Worm (Caenorhabditis elegans) whole organism, L4 larva: ENCODE data around the gene C48B4.6.

Experiments used
- F10B5.3 ChIP-seq: sonication (generic microtip); optimal IDR thresholded peaks from 2 replicates; lab custom pipeline; 2016; ENCODE audit warnings: mild to moderate bottlenecking, missing genetic modification characterization, missing compliant biosample characterization
- F26F4.8 ChIP-seq: fragments of 200-800 bp; sonication (Bioruptor generic); conservative IDR thresholded peaks from 2 replicates; pipeline ENCODE4 v1.3.6; 2022; ENCODE audit warnings: missing genetic modification characterization, missing compliant biosample characterization
- F49E8.2 ChIP-seq: sonication (generic microtip); optimal IDR thresholded peaks from 2 replicates; lab custom pipeline; 2016; ENCODE audit warnings: missing compliant biosample characterization, mild to moderate bottlenecking, missing genetic modification characterization, borderline replicate concordance
- R02D3.7 ChIP-seq: fragments of 150-350 bp; sonication (generic microtip); optimal IDR thresholded peaks from 3 replicates; lab custom pipeline; 2014; ENCODE audit warnings: missing biosample characterization, missing genetic modification characterization
- Y48G9A.11 ChIP-seq: fragments of 200-800 bp; sonication (Bioruptor generic); IDR thresholded peaks from 2 replicates; pipeline ENCODE4 v1.3.6; 2022; ENCODE audit warnings: missing genetic modification reagents, missing genetic modification characterization, missing compliant biosample characterization
- arid-1 ChIP-seq: fragments of 200-800 bp; sonication (Bioruptor generic); conservative IDR thresholded peaks from 2 replicates; pipeline ENCODE4 v1.3.6; 2022; ENCODE audit warnings: missing genetic modification reagents, missing genetic modification characterization, missing compliant biosample characterization
- attf-4 ChIP-seq: sonication (generic microtip); optimal IDR thresholded peaks from 3 replicates; lab custom pipeline; 2017; ENCODE audit warnings: missing biosample characterization, missing genetic modification characterization
- ceh-28 ChIP-seq: fragments of 150-350 bp; optimal IDR thresholded peaks from 2 replicates; lab custom pipeline; 2014; ENCODE audit warnings: missing biosample characterization, missing genetic modification reagents, missing genetic modification characterization
- ceh-44 ChIP-seq: fragments of 200-800 bp; sonication (Bioruptor generic); IDR thresholded peaks from 2 replicates; pipeline ENCODE4 v1.3.6; 2022; ENCODE audit warnings: missing genetic modification reagents, missing genetic modification characterization, missing compliant biosample characterization
- ceh-62 ChIP-seq: sonication (generic microtip); optimal IDR thresholded peaks from 2 replicates; lab custom pipeline; 2017; ENCODE audit warnings: missing biosample characterization, missing genetic modification characterization
- cey-2 ChIP-seq: sonication (generic microtip); optimal IDR thresholded peaks from 3 replicates; lab custom pipeline; 2017; ENCODE audit warnings: missing genetic modification characterization, mild to moderate bottlenecking, missing compliant biosample characterization, antibody characterized with exemption, borderline replicate concordance; ENCODE audit not compliant: insufficient read depth
- ctbp-1 ChIP-seq: fragments of 200-800 bp; sonication (Bioruptor generic); IDR thresholded peaks from 2 replicates; pipeline ENCODE4 v1.3.6; 2022; ENCODE audit warnings: missing genetic modification reagents, missing genetic modification characterization, missing compliant biosample characterization
- dmd-8 ChIP-seq: fragments of 200-800 bp; sonication (Bioruptor generic); IDR thresholded peaks from 2 replicates; pipeline ENCODE4 v1.3.6; 2022; ENCODE audit warnings: missing genetic modification characterization, missing compliant biosample characterization
- dmd-9 ChIP-seq: fragments of 200-800 bp; sonication (Bioruptor generic); IDR thresholded peaks from 2 replicates; pipeline ENCODE4 v1.3.6; 2022; ENCODE audit warnings: missing genetic modification reagents, missing genetic modification characterization, missing compliant biosample characterization
- dve-1 ChIP-seq: sonication (generic microtip); optimal IDR thresholded peaks from 2 replicates; lab custom pipeline; 2017; ENCODE audit warnings: antibody characterized with exemption, mild to moderate bottlenecking, missing genetic modification characterization, missing compliant biosample characterization; ENCODE audit not compliant: insufficient read depth
- egl-27 ChIP-seq: sonication (generic microtip); optimal IDR thresholded peaks from 3 replicates; lab custom pipeline; 2017; ENCODE audit warnings: missing biosample characterization, missing genetic modification reagents, missing genetic modification characterization
- egl-43 ChIP-seq: fragments of 200-800 bp; sonication (Bioruptor generic); IDR thresholded peaks from 2 replicates; pipeline ENCODE4 v1.3.6; 2022; ENCODE audit warnings: missing genetic modification reagents, missing genetic modification characterization, missing compliant biosample characterization
- fkh-10 ChIP-seq: fragments of 150-350 bp; optimal IDR thresholded peaks from 2 replicates; lab custom pipeline; 2014; ENCODE audit warnings: missing biosample characterization, missing genetic modification reagents, missing genetic modification characterization
- hif-1 ChIP-seq, 2 experiments: sonication (generic microtip); optimal IDR thresholded peaks; 2 replicates each; lab custom pipeline; 2016 to 2017; ENCODE audit warnings: missing compliant biosample characterization in 2 of 2, missing genetic modification characterization in 2 of 2, missing genetic modification reagents in 2 of 2, missing genotype in 2 of 2, mild to moderate bottlenecking in 1 of 2
- hmg-1.1 ChIP-seq: fragments of 200-800 bp; sonication (Bioruptor generic); IDR thresholded peaks from 2 replicates; pipeline ENCODE4 v1.3.6; 2022; ENCODE audit warnings: missing genetic modification reagents, missing genetic modification characterization, missing compliant biosample characterization
- lin-1 ChIP-seq: fragments of 200-800 bp; sonication (Bioruptor generic); IDR thresholded peaks from 2 replicates; pipeline ENCODE4 v1.3.6; 2022; ENCODE audit warnings: missing genetic modification reagents, missing genetic modification characterization, missing compliant biosample characterization
- lin-15B ChIP-seq: fragments of 150-350 bp; sonication (generic microtip); optimal IDR thresholded peaks from 3 replicates; lab custom pipeline; 2014; ENCODE audit warnings: missing biosample characterization, missing genetic modification characterization
- lin-29 ChIP-seq: fragments of 200-800 bp; sonication (Bioruptor generic); IDR thresholded peaks from 2 replicates; pipeline ENCODE4 v1.3.6; 2022; ENCODE audit warnings: missing genetic modification reagents, missing genetic modification characterization, missing compliant biosample characterization
- lin-39 ChIP-seq: fragments of 150-350 bp; optimal IDR thresholded peaks from 2 replicates; lab custom pipeline; 2014; ENCODE audit warnings: missing biosample characterization, missing genetic modification reagents, missing genetic modification characterization
- lsy-2 ChIP-seq, 2 experiments: fragments of 150-350 bp in 1 of 2; sonication (generic microtip) in 1 of 2; optimal IDR thresholded peaks; 2 replicates each; lab custom pipeline; 2014 to 2017; ENCODE audit warnings: missing biosample characterization in 2 of 2, missing genetic modification characterization in 2 of 2
- madf-9 ChIP-seq: fragments of 200-800 bp; sonication (Bioruptor generic); conservative IDR thresholded peaks from 2 replicates; pipeline ENCODE4 v1.3.6; 2022; ENCODE audit warnings: missing genetic modification reagents, missing genetic modification characterization, missing compliant biosample characterization
- mdt-29 ChIP-seq: fragments of 200-800 bp; sonication (Bioruptor generic); IDR thresholded peaks from 2 replicates; pipeline ENCODE4 v1.3.6; 2022; ENCODE audit warnings: missing genetic modification reagents, missing genetic modification characterization, missing compliant biosample characterization
- mes-2 ChIP-seq: sonication (generic microtip); optimal IDR thresholded peaks from 2 replicates; lab custom pipeline; 2016; ENCODE audit warnings: missing genotype, mild to moderate bottlenecking, missing genetic modification characterization, missing compliant biosample characterization; ENCODE audit not compliant: poor library complexity, severe bottlenecking
- nhr-10 ChIP-seq: fragments of 150-350 bp; optimal IDR thresholded peaks from 2 replicates; lab custom pipeline; 2014; ENCODE audit warnings: missing biosample characterization, missing genetic modification characterization
- nhr-102 ChIP-seq: sonication (generic microtip); optimal IDR thresholded peaks from 2 replicates; lab custom pipeline; 2016; ENCODE audit warnings: mild to moderate bottlenecking, missing genetic modification characterization, moderate library complexity, missing compliant biosample characterization
- nhr-111 ChIP-seq: fragments of 200-800 bp; sonication (Bioruptor generic); optimal IDR thresholded peaks from 2 replicates; lab custom pipeline; 2018; ENCODE audit warnings: mild to moderate bottlenecking, missing genetic modification characterization, missing compliant biosample characterization
- nhr-237 ChIP-seq: sonication (generic microtip); optimal IDR thresholded peaks from 2 replicates; lab custom pipeline; 2017; ENCODE audit warnings: missing biosample characterization, missing genetic modification characterization
- nhr-28 ChIP-seq: fragments of 150-350 bp; optimal IDR thresholded peaks from 2 replicates; lab custom pipeline; 2014; ENCODE audit warnings: missing biosample characterization, missing genetic modification characterization
- nhr-42 ChIP-seq: fragments of 200-800 bp; sonication (Bioruptor generic); IDR thresholded peaks from 2 replicates; pipeline ENCODE4 v1.3.6; 2022; ENCODE audit warnings: missing genetic modification characterization, missing compliant biosample characterization
- nhr-48 ChIP-seq: sonication (generic microtip); optimal IDR thresholded peaks from 2 replicates; lab custom pipeline; 2016; ENCODE audit warnings: mild to moderate bottlenecking, missing genetic modification characterization, missing compliant biosample characterization
- nhr-76 ChIP-seq: fragments of 150-350 bp; optimal IDR thresholded peaks from 2 replicates; lab custom pipeline; 2014; ENCODE audit warnings: missing biosample characterization, missing genetic modification characterization
- nhr-77 ChIP-seq: fragments of 150-350 bp; optimal IDR thresholded peaks from 2 replicates; lab custom pipeline; 2014; ENCODE audit warnings: missing biosample characterization, missing genetic modification characterization
- pha-4 ChIP-seq, 2 experiments: fragments of 150-350 bp in 1 of 2; fragments of 200-800 bp in 1 of 2; sonication (Bioruptor generic) in 1 of 2; IDR thresholded peaks in 1 of 2; optimal IDR thresholded peaks in 1 of 2; 2 replicates each; pipeline versions ENCODE4 v1.3.6 to Lab custom; 2014 to 2022; ENCODE audit warnings: missing genetic modification characterization in 2 of 2, missing genetic modification reagents in 2 of 2, missing biosample characterization in 1 of 2, missing compliant biosample characterization in 1 of 2
- pqm-1 ChIP-seq: sonication (generic microtip); optimal IDR thresholded peaks from 2 replicates; lab custom pipeline; 2017; ENCODE audit warnings: missing biosample characterization, missing genetic modification characterization
- saeg-2 ChIP-seq: fragments of 200-800 bp; sonication (Bioruptor generic); IDR thresholded peaks from 2 replicates; pipeline ENCODE4 v1.3.6; 2022; ENCODE audit warnings: missing genetic modification reagents, missing genetic modification characterization, missing compliant biosample characterization
- sdz-12 ChIP-seq: fragments of 200-800 bp; sonication (Bioruptor generic); optimal IDR thresholded peaks from 2 replicates; lab custom pipeline; 2018; ENCODE audit warnings: mild to moderate bottlenecking, missing genetic modification characterization, missing compliant biosample characterization
- tra-1 ChIP-seq: fragments of 200-800 bp; sonication (Bioruptor generic); IDR thresholded peaks from 2 replicates; pipeline ENCODE4 v1.3.6; 2022; ENCODE audit warnings: missing genetic modification reagents, missing genetic modification characterization, missing compliant biosample characterization
- unc-130 ChIP-seq: sonication (generic microtip); optimal IDR thresholded peaks from 2 replicates; lab custom pipeline; 2016; ENCODE audit warnings: missing genetic modification reagents, missing genetic modification characterization, missing compliant biosample characterization
- unc-39 ChIP-seq: sonication (generic microtip); optimal IDR thresholded peaks from 2 replicates; lab custom pipeline; 2017; ENCODE audit warnings: missing biosample characterization, missing genetic modification characterization
- vab-7 ChIP-seq: fragments of 200-800 bp; sonication (Bioruptor generic); IDR thresholded peaks from 2 replicates; pipeline ENCODE4 v1.3.6; 2022; ENCODE audit warnings: missing genetic modification reagents, missing genetic modification characterization, missing compliant biosample characterization
- zfp-3 ChIP-seq: fragments of 200-800 bp; sonication (Bioruptor generic); conservative IDR thresholded peaks from 2 replicates; pipeline ENCODE4 v1.3.6; 2022; ENCODE audit warnings: missing genetic modification reagents, missing genetic modification characterization, missing compliant biosample characterization
- ztf-11 ChIP-seq: fragments of 150-350 bp; optimal IDR thresholded peaks from 2 replicates; lab custom pipeline; 2014; ENCODE audit warnings: missing biosample characterization, missing genetic modification characterization
- ztf-7 ChIP-seq: fragments of 150-350 bp; optimal IDR thresholded peaks from 2 replicates; lab custom pipeline; 2014; ENCODE audit warnings: missing biosample characterization, missing genetic modification characterization

C48B4.6 gene

DNA sequence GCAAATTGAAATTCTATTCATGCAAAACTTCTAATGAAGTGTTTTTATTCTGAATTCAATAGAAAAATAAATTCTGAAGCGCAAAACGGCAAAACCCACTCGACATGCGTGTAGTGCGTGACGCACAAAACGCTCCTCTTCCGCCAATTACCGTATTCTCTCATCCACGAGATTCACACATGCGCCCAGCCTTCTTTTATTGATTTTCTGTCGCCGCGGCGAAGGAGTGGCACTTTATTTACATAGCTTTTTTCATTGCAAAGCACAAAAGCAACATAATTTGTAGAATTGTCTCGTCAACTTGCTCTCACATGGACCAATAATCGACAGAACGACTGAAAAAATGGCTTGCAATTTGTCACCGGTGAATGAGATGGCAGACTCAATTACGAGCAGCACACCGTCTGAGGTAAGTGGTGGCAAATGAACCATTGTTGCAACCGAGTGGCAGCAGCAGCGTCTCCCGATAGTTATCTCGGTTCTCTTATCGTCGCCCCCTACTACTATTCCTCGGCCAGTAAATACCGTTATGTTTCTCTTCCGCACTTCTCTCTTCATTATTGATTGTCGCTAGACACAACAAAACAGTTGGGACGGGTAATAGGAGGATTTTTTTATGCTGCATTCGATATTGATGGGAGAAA, 12.2 kb downstream of the C48B4.6 start, which contains the start of gene unc-16 (continued):
- TF ChIP-seq sdz-12 (GFP tag; lab: Kevin White, UChicago) = no peak
- TF ChIP-seq madf-9 = 0 out of 2 replicates have a peak, but pooled peaks have one; percentile 21
- peak; percentile 51 for TF ChIP-seq nhr-102
- TF ChIP-seq F10B5.3 (tag; lab: Kevin White, UChicago) = peak; percentile 20
- no peak for TF ChIP-seq unc-39
- TF ChIP-seq lin-29 (GFP tag; lab: Robert Waterston, UW) = 0 out of 2 replicates have a peak, but pooled peaks have one; percentile 19
- 0 out of 2 replicates have a peak, but pooled peaks have one; percentile 52 for TF ChIP-seq dmd-9
- TF ChIP-seq pha-4 (GFP tag; IDR thresholded peaks at IDR 0.05; lab: Robert Waterston, UW) = peak; percentile 59; the same call in 1 of the 2 replicates
- TF ChIP-seq pha-4 (tag; optimal IDR thresholded peaks at IDR 0.05; lab: Kevin White, UChicago) = peak; percentile 82
- no peak for TF ChIP-seq lin-15B (tag; lab: Kevin White, UChicago)
- peak; percentile 50; the same call in 1 of the 2 replicates for TF ChIP-seq arid-1 (GFP tag; lab: Robert Waterston, UW)
- peak; percentile 81 for TF ChIP-seq mes-2
- TF ChIP-seq F49E8.2 (tag; lab: Kevin White, UChicago) = no peak
- no peak for TF ChIP-seq unc-130 (GFP tag; lab: Kevin White, UChicago)
- TF ChIP-seq nhr-48 = peak; percentile 45
- peak; percentile 56 for TF ChIP-seq vab-7 (GFP tag; lab: Robert Waterston, UW)
- TF ChIP-seq F26F4.8 (GFP tag; lab: Robert Waterston, UW) = no peak
- no peak for TF ChIP-seq saeg-2 (GFP tag; lab: Robert Waterston, UW)
- TF ChIP-seq ceh-44 (GFP tag; lab: Robert Waterston, UW) = peak; percentile 36; the same call in 1 of the 2 replicates
- TF ChIP-seq nhr-77 (tag; lab: Kevin White, UChicago) = peak; percentile 50
- TF ChIP-seq R02D3.7 (tag; lab: Kevin White, UChicago) = no peak
- TF ChIP-seq cey-2 = no peak
- peak; percentile 18; the same call in 1 of the 2 replicates for TF ChIP-seq nhr-42 (GFP tag; lab: Robert Waterston, UW)
- TF ChIP-seq nhr-28 = peak; percentile 26
- no peak for TF ChIP-seq attf-4
- no peak for TF ChIP-seq egl-27 (tag; lab: Kevin White, UChicago)
- no peak for TF ChIP-seq Y48G9A.11 (GFP tag; lab: Robert Waterston, UW)
- peak; percentile 68; the same call in 1 of the 2 replicates for TF ChIP-seq ctbp-1
- TF ChIP-seq nhr-10 = no peak
- TF ChIP-seq fkh-10 (GFP tag; lab: Kevin White, UChicago) = peak; percentile 91
- no peak for TF ChIP-seq nhr-76 (tag; lab: Kevin White, UChicago)
- no peak for TF ChIP-seq tra-1 (GFP tag; lab: Robert Waterston, UW)
- peak; percentile 80 for TF ChIP-seq dve-1 (tag; lab: Kevin White, UChicago)
- peak; percentile 93 for TF ChIP-seq hmg-1.1 (GFP tag; lab: Robert Waterston, UW)
- peak; percentile 30 for TF ChIP-seq pqm-1 (tag; lab: Kevin White, UChicago)
- no peak for TF ChIP-seq lin-39 (tag; lab: Kevin White, UChicago)
- peak; percentile 61 for TF ChIP-seq ceh-28
- TF ChIP-seq ztf-11 (tag; lab: Kevin White, UChicago) = no peak
- TF ChIP-seq lsy-2 (tag; optimal IDR thresholded peaks at IDR 0.05; lab: Kevin White, UChicago) = peak; percentile 98 to 99
- no peak for TF ChIP-seq dmd-8 (GFP tag; lab: Robert Waterston, UW)
- no peak for TF ChIP-seq nhr-237 (tag; lab: Kevin White, UChicago)
- peak; percentile 38 for TF ChIP-seq ztf-7 (tag; lab: Kevin White, UChicago)
- TF ChIP-seq zfp-3 (GFP tag; lab: Robert Waterston, UW) = no peak
- TF ChIP-seq mdt-29 (GFP tag; lab: Robert Waterston, UW) = 0 out of 2 replicates have a peak, but pooled peaks have one; percentile 54
- TF ChIP-seq nhr-111 (GFP tag; lab: Kevin White, UChicago) = no peak
- TF ChIP-seq lin-1 (GFP tag; lab: Robert Waterston, UW) = no peak
- no peak for TF ChIP-seq ceh-62 (tag; lab: Kevin White, UChicago)
- peak in 1 of 2 experiments; percentile 65 for TF ChIP-seq hif-1 (tag; optimal IDR thresholded peaks at IDR 0.05; lab: Kevin White, UChicago)
- TF ChIP-seq egl-43 (GFP tag; lab: Robert Waterston, UW) = no peak; the same call in 1 of the 2 replicates
